Worm (Caenorhabditis elegans) whole organism, L4/young adult: ENCODE results near the gene F56C9.8.

Experiments
- W03F9.2 ChIP-seq: fragments of 150-350 bp; optimal IDR thresholded peaks from 2 replicates; lab custom pipeline; 2014; ENCODE audit warnings: missing biosample characterization, missing genetic modification characterization
- dao-5 ChIP-seq: sonication (generic microtip); optimal IDR thresholded peaks from 2 replicates; lab custom pipeline; 2016; ENCODE audit warnings: missing genotype, missing genetic modification characterization, moderate library complexity, missing compliant biosample characterization
- him-1 ChIP-seq: sonication (generic microtip); optimal IDR thresholded peaks from 2 replicates; lab custom pipeline; 2016; ENCODE audit warnings: missing genotype, missing genetic modification reagents, missing genetic modification characterization, missing compliant biosample characterization

ce11 chrIII:7339138-7339537 is 19.8 kb upstream of the F56C9.8 start:
- no peak for TF ChIP-seq him-1 (tag; lab: Kevin White, UChicago)
- TF ChIP-seq dao-5 (tag; lab: Kevin White, UChicago) = no peak
- TF ChIP-seq W03F9.2 (tag; lab: Kevin White, UChicago) = no peak
